Fruit fly (Drosophila melanogaster) whole organism, embryonic: ENCODE measurements around the gene Doc2.
A peak's percentile ranks its signal among the peaks of the same experiment; 100 is the strongest.

ENCODE experiments used
- ATbp ChIP-seq: fragments of 200-800 bp; sonication (Bioruptor generic); optimal IDR thresholded peaks from 2 replicates; lab custom pipeline; 2017; ENCODE audit warnings: missing biosample characterization, mild to moderate bottlenecking, missing genetic modification characterization, missing genetic modification reagents
- Aef1 ChIP-seq: fragments of 200-800 bp; sonication (Bioruptor generic); IDR thresholded peaks from 3 replicates; pipeline ENCODE4 v1.3.6; 2022; ENCODE audit warnings: missing biosample characterization, missing genetic modification characterization
- CG10147 ChIP-seq: fragments of 200-800 bp; sonication (Bioruptor generic); optimal IDR thresholded peaks from 2 replicates; lab custom pipeline; 2019; ENCODE audit warnings: missing biosample characterization, mild to moderate bottlenecking, missing genetic modification characterization, moderate library complexity
- CG10209 ChIP-seq: fragments of 200-800 bp; sonication (Bioruptor generic); optimal IDR thresholded peaks from 3 replicates; lab custom pipeline; 2017; ENCODE audit warnings: missing biosample characterization, mild to moderate bottlenecking, missing genetic modification characterization, missing genetic modification reagents
- CG10543 ChIP-seq: fragments of 200-800 bp; sonication (Bioruptor generic); optimal IDR thresholded peaks from 3 replicates; lab custom pipeline; 2017; ENCODE audit warnings: missing biosample characterization, mild to moderate bottlenecking, missing genetic modification characterization, moderate library complexity
- CG11695 ChIP-seq: fragments of 200-800 bp; sonication (Bioruptor generic); IDR thresholded peaks from 3 replicates; pipeline ENCODE4 v1.3.6; 2022; ENCODE audit warnings: missing biosample characterization, missing genetic modification characterization
- CG12299 ChIP-seq: fragments of 200-800 bp; sonication (Bioruptor generic); optimal IDR thresholded peaks from 2 replicates; lab custom pipeline; 2018; ENCODE audit warnings: missing biosample characterization, mild to moderate bottlenecking, missing genetic modification characterization
- CG13894 ChIP-seq: fragments of 200-800 bp; sonication (Bioruptor generic); optimal IDR thresholded peaks from 3 replicates; lab custom pipeline; 2018; ENCODE audit warnings: missing biosample characterization, mild to moderate bottlenecking, missing genetic modification characterization, moderate library complexity
- CG14014 ChIP-seq: fragments of 200-800 bp; sonication (Bioruptor generic); IDR thresholded peaks from 2 replicates; pipeline ENCODE4 v1.3.6; 2022; ENCODE audit warnings: missing biosample characterization, missing genetic modification characterization
- CG14965 ChIP-seq: fragments of 200-800 bp; sonication (Bioruptor generic); optimal IDR thresholded peaks from 2 replicates; lab custom pipeline; 2016; ENCODE audit warnings: missing biosample characterization, missing genetic modification characterization, borderline replicate concordance
- CG15514 ChIP-seq: fragments of 200-800 bp; sonication (Bioruptor generic); optimal IDR thresholded peaks from 3 replicates; lab custom pipeline; 2017; ENCODE audit warnings: missing biosample characterization, missing genetic modification characterization, mild to moderate bottlenecking, moderate library complexity, missing genetic modification reagents
- CG16815 ChIP-seq: fragments of 200-800 bp; sonication (Bioruptor generic); optimal IDR thresholded peaks from 3 replicates; lab custom pipeline; 2017; ENCODE audit warnings: missing biosample characterization, mild to moderate bottlenecking, missing genetic modification characterization
- CG18599 ChIP-seq: fragments of 200-800 bp; sonication (Bioruptor generic); optimal IDR thresholded peaks from 3 replicates; lab custom pipeline; 2017; ENCODE audit warnings: missing biosample characterization, missing genetic modification characterization, mild to moderate bottlenecking, moderate library complexity, missing genetic modification reagents
- CG32772 ChIP-seq: fragments of 200-800 bp; sonication (Bioruptor generic); IDR thresholded peaks from 2 replicates; pipeline ENCODE4 v1.3.6; 2022; ENCODE audit warnings: missing biosample characterization, missing genetic modification characterization
- CG33213 ChIP-seq: fragments of 200-800 bp; sonication (Bioruptor generic); optimal IDR thresholded peaks from 3 replicates; lab custom pipeline; 2016; ENCODE audit warnings: missing biosample characterization, missing genetic modification characterization
- CG34422 ChIP-seq: fragments of 200-800 bp; sonication (Bioruptor generic); IDR thresholded peaks from 3 replicates; pipeline ENCODE4 v1.3.6; 2022; ENCODE audit warnings: missing biosample characterization, missing genetic modification characterization
- CG3838 ChIP-seq: fragments of 200-800 bp; sonication (Bioruptor generic); optimal IDR thresholded peaks from 3 replicates; lab custom pipeline; 2016; ENCODE audit warnings: missing biosample characterization, missing genetic modification characterization
- CG42726 ChIP-seq: fragments of 200-800 bp; sonication (Bioruptor generic); IDR thresholded peaks from 2 replicates; pipeline ENCODE4 v1.3.6; 2022; ENCODE audit warnings: missing biosample characterization, missing genetic modification characterization; ENCODE audit not compliant: partially characterized antibody
- CG43689 ChIP-seq: fragments of 200-800 bp; sonication (Bioruptor generic); IDR thresholded peaks from 2 replicates; pipeline ENCODE4 v1.3.6; 2022; ENCODE audit warnings: missing biosample characterization, missing genetic modification characterization
- CG7357 ChIP-seq: fragments of 200-800 bp; sonication (Bioruptor generic); IDR thresholded peaks from 3 replicates; pipeline ENCODE4 v1.3.6; 2022; ENCODE audit warnings: missing biosample characterization, missing genetic modification characterization
- CG7786 ChIP-seq: fragments of 200-800 bp; sonication (Bioruptor generic); optimal IDR thresholded peaks from 2 replicates; lab custom pipeline; 2016; ENCODE audit warnings: missing biosample characterization, missing genetic modification characterization
- CG8359 ChIP-seq: fragments of 200-800 bp; sonication (Bioruptor generic); optimal IDR thresholded peaks from 2 replicates; lab custom pipeline; 2017; ENCODE audit warnings: missing biosample characterization, mild to moderate bottlenecking, missing genetic modification characterization, borderline replicate concordance
- CG8924 ChIP-seq: fragments of 200-800 bp; optimal IDR thresholded peaks from 3 replicates; lab custom pipeline; 2019; ENCODE audit warnings: missing biosample characterization, mild to moderate bottlenecking, missing genetic modification characterization, moderate library complexity
- CG8944 ChIP-seq: fragments of 200-800 bp; sonication (Bioruptor generic); optimal IDR thresholded peaks from 3 replicates; lab custom pipeline; 2016; ENCODE audit warnings: missing biosample characterization, missing genetic modification characterization
- CG9817 ChIP-seq: fragments of 200-800 bp; sonication (Bioruptor generic); optimal IDR thresholded peaks from 2 replicates; lab custom pipeline; 2018; ENCODE audit warnings: missing biosample characterization, mild to moderate bottlenecking, missing genetic modification characterization, moderate library complexity
- Dbx ChIP-seq: fragments of 200-800 bp; sonication (Bioruptor generic); IDR thresholded peaks from 3 replicates; pipeline ENCODE4 v1.3.6; 2022; ENCODE audit warnings: missing biosample characterization, missing genetic modification characterization
- Drgx ChIP-seq: fragments of 200-800 bp; sonication (Bioruptor generic); IDR thresholded peaks from 2 replicates; pipeline ENCODE4 v1.3.6; 2022; ENCODE audit warnings: missing biosample characterization, missing genetic modification characterization
- GATAe ChIP-seq: fragments of 200-800 bp; sonication (Bioruptor generic); conservative IDR thresholded peaks from 2 replicates; pipeline ENCODE4 v1.3.6; 2022; ENCODE audit warnings: missing biosample characterization, missing genetic modification characterization
- Jarid2 ChIP-seq: fragments of 200-800 bp; sonication (Bioruptor generic); optimal IDR thresholded peaks from 3 replicates; lab custom pipeline; 2017; ENCODE audit warnings: mild to moderate bottlenecking, missing biosample characterization, missing genetic modification reagents, missing genetic modification characterization
- Kr ChIP-seq: fragments of 200-800 bp; sonication (Bioruptor generic); optimal IDR thresholded peaks from 2 replicates; lab custom pipeline; 2017; ENCODE audit warnings: missing biosample characterization, mild to moderate bottlenecking, missing genetic modification characterization
- MESR4 ChIP-seq: fragments of 200-800 bp; sonication (Bioruptor generic); optimal IDR thresholded peaks from 2 replicates; lab custom pipeline; 2018; ENCODE audit warnings: missing biosample characterization, mild to moderate bottlenecking, missing genetic modification characterization, moderate library complexity
- MTF-1 ChIP-seq: fragments of 200-800 bp; sonication (Bioruptor generic); optimal IDR thresholded peaks from 2 replicates; lab custom pipeline; 2018; ENCODE audit warnings: missing biosample characterization, mild to moderate bottlenecking, missing genetic modification characterization, borderline replicate concordance
- Mes4 ChIP-seq: fragments of 200-800 bp; sonication (Bioruptor generic); optimal IDR thresholded peaks from 2 replicates; lab custom pipeline; 2016; ENCODE audit warnings: missing biosample characterization, missing genetic modification characterization
- Mrtf ChIP-seq: fragments of 200-800 bp; sonication (Bioruptor generic); IDR thresholded peaks from 3 replicates; pipeline ENCODE4 v1.3.6; 2022; ENCODE audit warnings: missing biosample characterization, missing genetic modification characterization
- Nf-YC ChIP-seq: fragments of 200-800 bp; optimal IDR thresholded peaks from 3 replicates; lab custom pipeline; 2019; ENCODE audit warnings: missing biosample characterization, mild to moderate bottlenecking, missing genetic modification characterization, moderate library complexity
- Xrp1 ChIP-seq: fragments of 200-800 bp; sonication (Bioruptor generic); IDR thresholded peaks from 2 replicates; pipeline ENCODE4 v1.3.6; 2022; ENCODE audit warnings: missing biosample characterization, missing genetic modification characterization
- al ChIP-seq: fragments of 200-800 bp; sonication (Bioruptor generic); IDR thresholded peaks from 2 replicates; pipeline ENCODE4 v1.3.6; 2022; ENCODE audit warnings: missing biosample characterization, missing genetic modification characterization
- cg ChIP-seq: fragments of 200-800 bp; sonication (Bioruptor generic); optimal IDR thresholded peaks from 3 replicates; lab custom pipeline; 2019; ENCODE audit warnings: missing biosample characterization, mild to moderate bottlenecking, missing genetic modification characterization, moderate library complexity
- cwo ChIP-seq: fragments of 200-800 bp; sonication (Bioruptor generic); optimal IDR thresholded peaks from 3 replicates; lab custom pipeline; 2017; ENCODE audit warnings: missing biosample characterization, missing genetic modification characterization, mild to moderate bottlenecking, moderate library complexity, missing genetic modification reagents
- dysf ChIP-seq: fragments of 200-800 bp; sonication (Bioruptor generic); IDR thresholded peaks from 3 replicates; pipeline ENCODE4 v1.3.6; 2022; ENCODE audit warnings: missing biosample characterization, missing genetic modification characterization
- ems ChIP-seq: fragments of 200-800 bp; sonication (Bioruptor generic); optimal IDR thresholded peaks from 3 replicates; lab custom pipeline; 2016; ENCODE audit warnings: missing biosample characterization, missing genetic modification characterization
- en ChIP-seq: fragments of 200-800 bp; sonication (Bioruptor generic); optimal IDR thresholded peaks from 2 replicates; lab custom pipeline; 2016; ENCODE audit warnings: missing biosample characterization, missing genetic modification characterization
- lola ChIP-seq, 3 experiments: fragments of >200 bp in 2 of 3; fragments of 200-800 bp in 1 of 3; sonication (Bioruptor generic) in 1 of 3; optimal IDR thresholded peaks; 2 replicates each; lab custom pipeline; 2017 to 2019; ENCODE audit warnings: missing biosample characterization in 3 of 3, missing genetic modification characterization in 3 of 3, mild to moderate bottlenecking in 1 of 3, moderate library complexity in 1 of 3
- pho ChIP-seq: fragments of 200-800 bp; sonication (Bioruptor generic); optimal IDR thresholded peaks from 2 replicates; lab custom pipeline; 2016; ENCODE audit warnings: missing biosample characterization, missing genetic modification characterization
- pum ChIP-seq: fragments of 200-800 bp; sonication (Bioruptor generic); optimal IDR thresholded peaks from 2 replicates; lab custom pipeline; 2016; ENCODE audit warnings: missing biosample characterization, missing genetic modification characterization
- sna ChIP-seq: fragments of 200-800 bp; sonication (Bioruptor generic); IDR thresholded peaks from 2 replicates; pipeline ENCODE4 v1.3.6; 2022; ENCODE audit warnings: missing biosample characterization, missing genetic modification characterization; ENCODE audit not compliant: partially characterized antibody
- sr ChIP-seq: fragments of 200-800 bp; sonication (Bioruptor generic); IDR thresholded peaks from 3 replicates; pipeline ENCODE4 v1.3.6; 2022; ENCODE audit warnings: missing biosample characterization, missing genetic modification characterization
- stc ChIP-seq: fragments of 200-800 bp; sonication (Bioruptor generic); IDR thresholded peaks from 2 replicates; pipeline ENCODE4 v1.3.6; 2022; ENCODE audit warnings: missing biosample characterization, missing genetic modification characterization
- sug ChIP-seq: fragments of 200-800 bp; optimal IDR thresholded peaks from 2 replicates; lab custom pipeline; 2019; ENCODE audit warnings: missing biosample characterization, mild to moderate bottlenecking, missing genetic modification characterization, moderate library complexity
- tup ChIP-seq: fragments of 200-800 bp; sonication (Bioruptor generic); optimal IDR thresholded peaks from 2 replicates; lab custom pipeline; 2016; ENCODE audit warnings: missing biosample characterization, mild to moderate bottlenecking, missing genetic modification characterization, moderate library complexity

Doc2 gene

dm6 chr3L:9065997-9066441 is 47.0 kb upstream of the Doc2 start, which contains the start of gene Argk1 (continued):
- TF ChIP-seq Dbx (GFP tag; lab: Robert Waterston, UW) (0 out of 3 replicates have a peak, but pooled peaks have one; percentile 11), Aef1 (no peak), CG32772 (no peak), sna (no peak), en (GFP tag; lab: Kevin White, UChicago) (no peak), CG33213 (GFP tag; lab: Kevin White, UChicago) (no peak), CG14014 (GFP tag; lab: Robert Waterston, UW) (peak; percentile 78), Nf-YC (tag; lab: Kevin White, UChicago) (peak; percentile 38), cwo (peak; percentile 29), ems (GFP tag; lab: Kevin White, UChicago) (no peak), CG3838 (GFP tag; lab: Kevin White, UChicago) (no peak), CG8924 (peak; percentile 76), CG10209 (GFP tag; lab: Kevin White, UChicago) (peak; percentile 56), CG34422 (GFP tag; lab: Robert Waterston, UW) (no peak), CG43689 (GFP tag; lab: Robert Waterston, UW) (no peak), Drgx (GFP tag; lab: Robert Waterston, UW) (peak; percentile 87), CG12299 (tag; lab: Kevin White, UChicago) (no peak), CG8359 (GFP tag; lab: Kevin White, UChicago) (no peak), CG14965 (no peak), CG18599 (peak; percentile 72), Jarid2 (GFP tag; lab: Kevin White, UChicago) (no peak), CG42726 (no peak), lola (GFP tag; optimal IDR thresholded peaks at IDR 0.05; lab: Kevin White, UChicago) (no peak), sug (peak; percentile 43), Xrp1 (GFP tag; lab: Robert Waterston, UW) (peak; percentile 54; the same call in 1 of the 2 replicates), CG11695 (GFP tag; lab: Robert Waterston, UW) (peak; percentile 67; the same call in 2 of the 3 replicates), CG16815 (peak; percentile 11), CG13894 (no peak), cg (GFP tag; lab: Kevin White, UChicago) (no peak), CG9817 (tag; lab: Kevin White, UChicago) (peak; percentile 40), MESR4 (GFP tag; lab: Kevin White, UChicago) (no peak), tup (GFP tag; lab: Kevin White, UChicago) (no peak), dysf (GFP tag; lab: Robert Waterston, UW) (peak; percentile 68; the same call in 2 of the 3 replicates), Mrtf (GFP tag; lab: Robert Waterston, UW) (peak; percentile 13; the same call in 1 of the 3 replicates), al (GFP tag; lab: Robert Waterston, UW) (peak; percentile 56; the same call in 1 of the 2 replicates), pum (GFP tag; lab: Kevin White, UChicago) (no peak), Mes4 (no peak), CG10543 (GFP tag; lab: Kevin White, UChicago) (peak; percentile 50), MTF-1 (GFP tag; lab: Kevin White, UChicago) (no peak), CG15514 (no peak), sr (GFP tag; lab: Robert Waterston, UW) (no peak), Kr (GFP tag; lab: Kevin White, UChicago) (no peak), CG7357 (GFP tag; lab: Robert Waterston, UW) (0 out of 3 replicates have a peak, but pooled peaks have one; percentile 25), CG8944 (GFP tag; lab: Kevin White, UChicago) (no peak), pho (GFP tag; lab: Kevin White, UChicago) (peak; percentile 1), CG7786 (GFP tag; lab: Kevin White, UChicago) (peak; percentile 35), CG10147 (GFP tag; lab: Kevin White, UChicago) (no peak), stc (peak; percentile 48; the same call in 1 of the 2 replicates), ATbp (GFP tag; lab: Kevin White, UChicago) (peak; percentile 9), GATAe (GFP tag; lab: Robert Waterston, UW) (peak; percentile 39; the same call in 1 of the 2 replicates)
